Worm (Caenorhabditis elegans): ENCODE measurements around the gene nlr-1.

ce11 chrIV:12200812-12201211, 22.7 kb upstream of the nlr-1 start:
- TF ChIP-seq unc-62 (GFP tag; optimal IDR thresholded peaks at IDR 0.05) (no peak), alr-1 (tag; optimal IDR thresholded peaks at IDR 0.05) (no peak), fos-1 (tag; optimal IDR thresholded peaks at IDR 0.05) (no peak), nhr-237 (tag; optimal IDR thresholded peaks at IDR 0.05) (no peak), unc-39 (tag; optimal IDR thresholded peaks at IDR 0.05) (no peak), skn-1 (tag; optimal IDR thresholded peaks at IDR 0.05) (no peak), blmp-1 (tag; optimal IDR thresholded peaks at IDR 0.05; ENCODE audit: insufficient read depth) (no peak), mdl-1 (tag; optimal IDR thresholded peaks at IDR 0.05) (no peak), nhr-25 (tag; optimal IDR thresholded peaks at IDR 0.05) (no peak), ama-1 (optimal IDR thresholded peaks at IDR 0.05) (no peak)

All from whole organism, L2 larva.